Worm (Caenorhabditis elegans): ENCODE data around the gene str-99.

Gene str-99

ce11 chrV:16121451-16121850, 36.8 kb downstream of the str-99 start:
- no peak for TF ChIP-seq K11D2.4 (GFP tag; IDR thresholded peaks at IDR 0.05)
- no peak for TF ChIP-seq cebp-1 (GFP tag; IDR thresholded peaks at IDR 0.05)
- peak; percentile 5 for TF ChIP-seq cebp-1 (tag; optimal IDR thresholded peaks at IDR 0.05)

ce11 chrV:16120922-16121321, 37.4 kb downstream of the str-99 start, which contains the start of gene skr-3:
TSS of gene skr-3 (plus strand) at chrV:16121084.
- TF ChIP-seq madf-3 (GFP tag; IDR thresholded peaks at IDR 0.05) (no peak), nhr-80 (tag; optimal IDR thresholded peaks at IDR 0.05) (peak; percentile 23), nfya-2 (GFP tag; IDR thresholded peaks at IDR 0.05) (no peak)

ce11 chrV:16120499-16120898, 37.8 kb downstream of the str-99 start:
- no peak for TF ChIP-seq ztf-26 (tag; optimal IDR thresholded peaks at IDR 0.05)
- no peak for TF ChIP-seq cebp-1 (GFP tag; IDR thresholded peaks at IDR 0.05)
- peak; percentile 86 for TF ChIP-seq cebp-1 (tag; optimal IDR thresholded peaks at IDR 0.05)

ce11 chrV:16118601-16119000, 39.7 kb downstream of the str-99 start, which contains the start of gene str-103:
TSS of gene str-103 (minus strand) at chrV:16118701.
- TF ChIP-seq ceh-27 (GFP tag; optimal IDR thresholded peaks at IDR 0.05), result no peak
- no peak for TF ChIP-seq F23B12.7 (tag; optimal IDR thresholded peaks at IDR 0.05; ENCODE audit: insufficient read depth)
- no peak for TF ChIP-seq egl-18 (GFP tag; IDR thresholded peaks at IDR 0.05)
- TF ChIP-seq tlf-1 (GFP tag; optimal IDR thresholded peaks at IDR 0.05), result no peak
- no peak for TF ChIP-seq hmg-1.2 (GFP tag; IDR thresholded peaks at IDR 0.05)
- no peak for TF ChIP-seq K11D2.4 (GFP tag; IDR thresholded peaks at IDR 0.05)
- no peak for TF ChIP-seq die-1 (tag; optimal IDR thresholded peaks at IDR 0.05)
- TF ChIP-seq F33H1.4 (GFP tag; IDR thresholded peaks at IDR 0.05), result no peak
- no peak for TF ChIP-seq snpc-1.1 (tag; optimal IDR thresholded peaks at IDR 0.05; ENCODE audit: insufficient read depth)
- TF ChIP-seq ets-4 (GFP tag; optimal IDR thresholded peaks at IDR 0.05), result no peak
- no peak for TF ChIP-seq F57A8.1 (GFP tag; optimal IDR thresholded peaks at IDR 0.05)
- TF ChIP-seq let-526 (GFP tag; IDR thresholded peaks at IDR 0.05), result no peak
- no peak for TF ChIP-seq ekl-4 (GFP tag; IDR thresholded peaks at IDR 0.05)
- TF ChIP-seq ztf-28 (GFP tag; IDR thresholded peaks at IDR 0.05), result no peak
- TF ChIP-seq akir-1 (GFP tag; optimal IDR thresholded peaks at IDR 0.05), result no peak
- TF ChIP-seq Y53G8AR.9 (GFP tag; conservative IDR thresholded peaks at IDR 0.05), result no peak
- TF ChIP-seq ztf-3 (GFP tag; optimal IDR thresholded peaks at IDR 0.05), result no peak
- TF ChIP-seq snpc-4 (GFP tag; optimal IDR thresholded peaks at IDR 0.05), result no peak
- no peak for TF ChIP-seq snpc-4 (tag; optimal IDR thresholded peaks at IDR 0.05)
- TF ChIP-seq pbrm-1 (GFP tag; IDR thresholded peaks at IDR 0.05), result no peak
- no peak for TF ChIP-seq let-607 (tag; optimal IDR thresholded peaks at IDR 0.05)

- TF ChIP-seq hsf-1 (GFP tag; IDR thresholded peaks at IDR 0.05) (no peak), F33H1.4 (GFP tag; IDR thresholded peaks at IDR 0.05) (no peak), nfya-2 (GFP tag; IDR thresholded peaks at IDR 0.05) (no peak), B0035.1 (tag; optimal IDR thresholded peaks at IDR 0.05) (no peak), ceh-40 (GFP tag; IDR thresholded peaks at IDR 0.05) (no peak), Y79H2A.3 (GFP tag; conservative IDR thresholded peaks at IDR 0.05) (no peak), ztf-6 (GFP tag; IDR thresholded peaks at IDR 0.05) (no peak), tbp1 (GFP tag; optimal IDR thresholded peaks at IDR 0.05) (no peak), snpc-4 (GFP tag; optimal IDR thresholded peaks at IDR 0.05) (no peak), snpc-4 (tag; optimal IDR thresholded peaks at IDR 0.05) (no peak), ceh-79 (tag; optimal IDR thresholded peaks at IDR 0.05) (no peak), C06A6.2 (GFP tag; conservative IDR thresholded peaks at IDR 0.05) (no peak)
Measured at ce11 chrV:16115381-16115780, 42.9 kb downstream of the str-99 start, which contains the start of gene str-25. TSS of gene str-25 (plus strand) at chrV:16115681.

Measured in whole organism, young adult.